Worm (Caenorhabditis elegans) whole organism, L4 larva: ENCODE measurements around the gene C18H2.5.

Experiments used
- ama-1 ChIP-seq: fragments of 150-350 bp; optimal IDR thresholded peaks from 2 replicates; lab custom pipeline; 2014; ENCODE audit warnings: inconsistent platforms, mixed read lengths
- mdt-29 ChIP-seq: fragments of 200-800 bp; sonication (Bioruptor generic); IDR thresholded peaks from 2 replicates; pipeline ENCODE4 v1.3.6; 2022; ENCODE audit warnings: missing genetic modification reagents, missing genetic modification characterization, missing compliant biosample characterization
- mep-1 ChIP-seq: fragments of 150-350 bp; sonication (generic microtip); optimal IDR thresholded peaks from 3 replicates; lab custom pipeline; 2014; ENCODE audit warnings: missing biosample characterization, missing genetic modification characterization
- nhr-10 ChIP-seq: fragments of 150-350 bp; optimal IDR thresholded peaks from 2 replicates; lab custom pipeline; 2014; ENCODE audit warnings: missing biosample characterization, missing genetic modification characterization
- nhr-11 ChIP-seq: fragments of 150-350 bp; optimal IDR thresholded peaks from 2 replicates; lab custom pipeline; 2014; ENCODE audit warnings: missing biosample characterization, missing genetic modification characterization
- nhr-237 ChIP-seq: sonication (generic microtip); optimal IDR thresholded peaks from 2 replicates; lab custom pipeline; 2017; ENCODE audit warnings: missing biosample characterization, missing genetic modification characterization
- nhr-42 ChIP-seq: fragments of 200-800 bp; sonication (Bioruptor generic); IDR thresholded peaks from 2 replicates; pipeline ENCODE4 v1.3.6; 2022; ENCODE audit warnings: missing genetic modification characterization, missing compliant biosample characterization

DNA sequence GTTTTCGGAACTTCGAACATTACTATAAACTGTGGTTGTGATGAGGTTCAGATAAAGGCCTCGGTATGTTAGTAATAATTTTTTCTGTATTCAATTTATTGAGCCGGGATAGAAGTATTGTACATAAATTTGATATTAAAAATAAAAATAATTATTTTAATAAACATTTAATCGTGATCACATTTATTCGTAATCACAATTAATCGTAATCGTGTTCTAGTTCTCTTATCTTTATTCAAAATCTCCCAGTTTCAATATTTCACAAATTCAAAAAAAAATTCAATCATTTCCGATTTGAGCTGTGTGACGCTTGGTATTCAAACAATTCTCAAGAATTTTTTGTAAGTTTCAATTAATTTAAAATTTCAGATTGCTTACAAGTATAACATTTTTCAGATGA is 32.2 kb downstream of the C18H2.5 start, which contains the start of gene lido-18:
- TF ChIP-seq nhr-11 (tag; lab: Kevin White, UChicago): no peak
- TF ChIP-seq mep-1 (tag; lab: Kevin White, UChicago): no peak
- no peak for TF ChIP-seq ama-1 (lab: Kevin White, UChicago)
- no peak for TF ChIP-seq mdt-29 (GFP tag; lab: Robert Waterston, UW)
- TF ChIP-seq nhr-42 (GFP tag; lab: Robert Waterston, UW): no peak
- no peak for TF ChIP-seq nhr-237
- TF ChIP-seq nhr-10: no peak
